Fruit fly (Drosophila melanogaster) whole organism: ENCODE data around the gene CG9040.

Experiments used
- CG8478 ChIP-seq: fragments of >200 bp; optimal IDR thresholded peaks from 2 replicates; lab custom pipeline; 2018; ENCODE audit warnings: inconsistent platforms
- Dll ChIP-seq: fragments of >200 bp; optimal IDR thresholded peaks from 2 replicates; lab custom pipeline; 2017
- EcR ChIP-seq, 2 experiments: fragments of >200 bp; optimal IDR thresholded peaks; 2 replicates each; lab custom pipeline; 2017; ENCODE audit warnings: missing biosample characterization in 2 of 2, missing genetic modification characterization in 2 of 2, missing genetic modification reagents in 2 of 2
- pan ChIP-seq: fragments of >200 bp; optimal IDR thresholded peaks from 2 replicates; lab custom pipeline; 2017
- psq ChIP-seq: fragments of >200 bp; optimal IDR thresholded peaks from 2 replicates; lab custom pipeline; 2017
- usp ChIP-seq: fragments of >200 bp; optimal IDR thresholded peaks from 2 replicates; lab custom pipeline; 2017; ENCODE audit warnings: missing biosample characterization, missing genetic modification characterization, mixed read lengths

The CG9040 gene

dm6 chr3L:13987578-13987977 lies at the start of gene CG9040:
Gene CG9040, plus strand, starts transcription at chr3L:13987878.
- TF ChIP-seq psq (lab: Kevin White, UChicago) = no peak
- TF ChIP-seq Dll (lab: Kevin White, UChicago) = no peak
- no peak for TF ChIP-seq usp (GFP tag; lab: Kevin White, UChicago)
- TF ChIP-seq pan (lab: Kevin White, UChicago) = no peak
- TF ChIP-seq EcR (GFP tag; optimal IDR thresholded peaks at IDR 0.05; lab: Kevin White, UChicago) = no peak
- TF ChIP-seq CG8478 = no peak

- no peak for TF ChIP-seq psq (lab: Kevin White, UChicago)
- TF ChIP-seq Dll (lab: Kevin White, UChicago) = no peak
- TF ChIP-seq pan (lab: Kevin White, UChicago) = no peak
- TF ChIP-seq EcR (GFP tag; optimal IDR thresholded peaks at IDR 0.05; lab: Kevin White, UChicago) = no peak
Measured at dm6 chr3L:13938470-13939150, 49.1 kb upstream of the CG9040 start.

dm6 chr3L:13939151-13939499 lies 48.6 kb upstream of the CG9040 start, which contains the start of gene CG32137:
Gene CG32137, plus strand, starts transcription at chr3L:13939250.
- no peak for TF ChIP-seq Dll (lab: Kevin White, UChicago)

dm6 chr3L:13946003-13946402 lies 41.7 kb upstream of the CG9040 start:
- TF ChIP-seq Dll (lab: Kevin White, UChicago) = no peak
- no peak for TF ChIP-seq pan (lab: Kevin White, UChicago)
- no peak for TF ChIP-seq EcR (GFP tag; optimal IDR thresholded peaks at IDR 0.05; lab: Kevin White, UChicago)
- no peak for TF ChIP-seq CG8478
- TF ChIP-seq usp (GFP tag; lab: Kevin White, UChicago) = no peak
- TF ChIP-seq psq (lab: Kevin White, UChicago) = no peak

dm6 chr3L:13949440-13950066 lies 38.1 kb upstream of the CG9040 start:
- no peak for TF ChIP-seq pan (lab: Kevin White, UChicago)
- no peak for TF ChIP-seq CG8478
- TF ChIP-seq usp (GFP tag; lab: Kevin White, UChicago) = no peak

dm6 chr3L:13951564-13951963 lies 36.1 kb upstream of the CG9040 start:
- TF ChIP-seq CG8478 = no peak
- TF ChIP-seq Dll (lab: Kevin White, UChicago) = no peak
- no peak for TF ChIP-seq psq (lab: Kevin White, UChicago)
- TF ChIP-seq usp (GFP tag; lab: Kevin White, UChicago) = no peak
- TF ChIP-seq EcR (GFP tag; optimal IDR thresholded peaks at IDR 0.05; lab: Kevin White, UChicago) = no peak
- no peak for TF ChIP-seq pan (lab: Kevin White, UChicago)

dm6 chr3L:13952484-13953048 lies 35.1 kb upstream of the CG9040 start:
- TF ChIP-seq Dll (lab: Kevin White, UChicago) (no peak), EcR (GFP tag; optimal IDR thresholded peaks at IDR 0.05; lab: Kevin White, UChicago) (no peak), pan (lab: Kevin White, UChicago) (no peak), usp (GFP tag; lab: Kevin White, UChicago) (no peak), psq (lab: Kevin White, UChicago) (no peak), CG8478 (no peak)

- TF ChIP-seq EcR (GFP tag; optimal IDR thresholded peaks at IDR 0.05; lab: Kevin White, UChicago) (no peak), usp (GFP tag; lab: Kevin White, UChicago) (no peak), Dll (lab: Kevin White, UChicago) (no peak)
Measured at dm6 chr3L:13956667-13957066, 31.0 kb upstream of the CG9040 start.

- no peak for TF ChIP-seq usp (GFP tag; lab: Kevin White, UChicago)
- TF ChIP-seq Dll (lab: Kevin White, UChicago) = no peak
- TF ChIP-seq CG8478 = no peak
- TF ChIP-seq pan (lab: Kevin White, UChicago) = no peak
- no peak for TF ChIP-seq EcR (GFP tag; optimal IDR thresholded peaks at IDR 0.05; lab: Kevin White, UChicago)
Measured at dm6 chr3L:13957212-13957668, 30.4 kb upstream of the CG9040 start.

dm6 chr3L:13957789-13958188 lies 29.9 kb upstream of the CG9040 start:
- TF ChIP-seq usp (GFP tag; lab: Kevin White, UChicago) = no peak
- TF ChIP-seq CG8478 = no peak
- TF ChIP-seq Dll (lab: Kevin White, UChicago) = no peak
- no peak for TF ChIP-seq pan (lab: Kevin White, UChicago)
- no peak for TF ChIP-seq psq (lab: Kevin White, UChicago)
- no peak for TF ChIP-seq EcR (GFP tag; optimal IDR thresholded peaks at IDR 0.05; lab: Kevin White, UChicago)

dm6 chr3L:13964635-13965501 lies 22.8 kb upstream of the CG9040 start, which contains the start of the genes Meics, Nxf3 and ssp2:
Gene Meics, minus strand, starts transcription at chr3L:13964702.
Gene Nxf3, plus strand, starts transcription at chr3L:13965203.
Gene ssp2, plus strand, starts transcription at chr3L:13965203.
- TF ChIP-seq usp (GFP tag; lab: Kevin White, UChicago) (no peak), psq (lab: Kevin White, UChicago) (no peak), CG8478 (no peak), Dll (lab: Kevin White, UChicago) (no peak), pan (lab: Kevin White, UChicago) (no peak), EcR (GFP tag; optimal IDR thresholded peaks at IDR 0.05; lab: Kevin White, UChicago) (no peak)
